Fruit fly (Drosophila melanogaster) whole organism, embryonic: ENCODE measurements around the gene CG43245.

ENCODE experiments used
- Atf-2 ChIP-seq: fragments of 200-800 bp; sonication (Bioruptor generic); optimal IDR thresholded peaks from 2 replicates; lab custom pipeline; 2016; ENCODE audit warnings: missing biosample characterization, missing genetic modification characterization
- Bdp1 ChIP-seq: fragments of 200-800 bp; sonication (Bioruptor generic); optimal IDR thresholded peaks from 3 replicates; lab custom pipeline; 2016; ENCODE audit warnings: missing biosample characterization, missing genetic modification characterization
- Bteb2 ChIP-seq: fragments of 200-800 bp; sonication (Bioruptor generic); optimal IDR thresholded peaks from 2 replicates; lab custom pipeline; 2016; ENCODE audit warnings: missing biosample characterization, missing genetic modification characterization
- CG1024 ChIP-seq: fragments of 200-800 bp; sonication (Bioruptor generic); IDR thresholded peaks from 2 replicates; pipeline ENCODE4 v1.3.6; 2022; ENCODE audit warnings: missing biosample characterization, missing genetic modification characterization
- CG10979 ChIP-seq: fragments of 200-800 bp; sonication (Bioruptor generic); optimal IDR thresholded peaks from 2 replicates; lab custom pipeline; 2018; ENCODE audit warnings: missing biosample characterization, mild to moderate bottlenecking, missing genetic modification characterization, moderate library complexity
- CG11695 ChIP-seq: fragments of 200-800 bp; sonication (Bioruptor generic); IDR thresholded peaks from 3 replicates; pipeline ENCODE4 v1.3.6; 2022; ENCODE audit warnings: missing biosample characterization, missing genetic modification characterization
- CG14965 ChIP-seq: fragments of 200-800 bp; sonication (Bioruptor generic); optimal IDR thresholded peaks from 2 replicates; lab custom pipeline; 2016; ENCODE audit warnings: missing biosample characterization, missing genetic modification characterization, borderline replicate concordance
- CG1603 ChIP-seq: fragments of 200-800 bp; sonication (Bioruptor generic); optimal IDR thresholded peaks from 2 replicates; lab custom pipeline; 2019; ENCODE audit warnings: missing biosample characterization, mild to moderate bottlenecking, missing genetic modification characterization, moderate library complexity
- CG18011 ChIP-seq: fragments of 200-800 bp; sonication (Bioruptor generic); optimal IDR thresholded peaks from 2 replicates; lab custom pipeline; 2017; ENCODE audit warnings: missing biosample characterization, missing genetic modification characterization, mild to moderate bottlenecking, moderate library complexity, missing genotype
- CG18262 ChIP-seq: fragments of 200-800 bp; optimal IDR thresholded peaks from 3 replicates; lab custom pipeline; 2019; ENCODE audit warnings: missing biosample characterization, mild to moderate bottlenecking, missing genetic modification characterization, moderate library complexity
- CG2116 ChIP-seq: fragments of 200-800 bp; sonication (Bioruptor generic); optimal IDR thresholded peaks from 3 replicates; lab custom pipeline; 2018; ENCODE audit warnings: missing biosample characterization, mild to moderate bottlenecking, missing genetic modification characterization
- CG3281 ChIP-seq: fragments of 200-800 bp; sonication (Bioruptor generic); optimal IDR thresholded peaks from 3 replicates; lab custom pipeline; 2017; ENCODE audit warnings: missing biosample characterization, mild to moderate bottlenecking, missing genetic modification characterization
- CG4360 ChIP-seq: fragments of 200-800 bp; sonication (Bioruptor generic); IDR thresholded peaks from 2 replicates; pipeline ENCODE4 v1.3.6; 2022; ENCODE audit warnings: missing biosample characterization, missing genetic modification characterization
- CG6791 ChIP-seq: fragments of 200-800 bp; sonication (Bioruptor generic); IDR thresholded peaks from 3 replicates; pipeline ENCODE4 v1.3.6; 2022; ENCODE audit warnings: missing biosample characterization, missing genetic modification characterization; ENCODE audit not compliant: partially characterized antibody
- CG7556 ChIP-seq: fragments of 200-800 bp; sonication (Bioruptor generic); optimal IDR thresholded peaks from 2 replicates; lab custom pipeline; 2017; ENCODE audit warnings: missing biosample characterization, mild to moderate bottlenecking, missing genetic modification characterization
- CG8089 ChIP-seq: fragments of 200-800 bp; sonication (Bioruptor generic); optimal IDR thresholded peaks from 3 replicates; lab custom pipeline; 2016; ENCODE audit warnings: missing biosample characterization, missing genetic modification characterization
- CG9215 ChIP-seq: fragments of 200-800 bp; sonication (Bioruptor generic); IDR thresholded peaks from 2 replicates; pipeline ENCODE4 v1.3.6; 2022; ENCODE audit warnings: missing biosample characterization, missing genetic modification characterization
- CG9437 ChIP-seq: fragments of 200-800 bp; sonication (Bioruptor generic); optimal IDR thresholded peaks from 2 replicates; lab custom pipeline; 2018; ENCODE audit warnings: missing biosample characterization, mild to moderate bottlenecking, missing genetic modification characterization
- D19B ChIP-seq: fragments of 200-800 bp; sonication (Bioruptor generic); optimal IDR thresholded peaks from 2 replicates; lab custom pipeline; 2017; ENCODE audit warnings: missing biosample characterization, mild to moderate bottlenecking, missing genetic modification characterization
- Dip2 ChIP-seq: fragments of 200-800 bp; sonication (Bioruptor generic); IDR thresholded peaks from 2 replicates; pipeline ENCODE4 v1.3.6; 2022; ENCODE audit warnings: missing biosample characterization, missing genetic modification characterization
- HHEX ChIP-seq: fragments of 200-800 bp; sonication (Bioruptor generic); optimal IDR thresholded peaks from 3 replicates; lab custom pipeline; 2017; ENCODE audit warnings: missing biosample characterization, mild to moderate bottlenecking, missing genetic modification characterization, missing genetic modification reagents
- HLH3B ChIP-seq: fragments of 200-800 bp; sonication (Bioruptor generic); IDR thresholded peaks from 2 replicates; pipeline ENCODE4 v1.3.6; 2022; ENCODE audit warnings: missing biosample characterization, missing genetic modification characterization
- Hmr ChIP-seq: fragments of 200-800 bp; sonication (Bioruptor generic); optimal IDR thresholded peaks from 3 replicates; lab custom pipeline; 2017; ENCODE audit warnings: mild to moderate bottlenecking, missing biosample characterization, missing genetic modification reagents, missing genetic modification characterization
- Hr3 ChIP-seq: fragments of 200-800 bp; sonication (Bioruptor generic); optimal IDR thresholded peaks from 3 replicates; lab custom pipeline; 2016; ENCODE audit warnings: missing biosample characterization, missing genetic modification characterization
- MTF-1 ChIP-seq: fragments of 200-800 bp; sonication (Bioruptor generic); optimal IDR thresholded peaks from 2 replicates; lab custom pipeline; 2018; ENCODE audit warnings: missing biosample characterization, mild to moderate bottlenecking, missing genetic modification characterization, borderline replicate concordance
- Oaz ChIP-seq: fragments of 200-800 bp; sonication (Bioruptor generic); IDR thresholded peaks from 2 replicates; pipeline ENCODE4 v1.3.6; 2022; ENCODE audit warnings: missing biosample characterization, missing genetic modification characterization
- Stat92E ChIP-seq, 3 experiments: fragments of >200 bp in 2 of 3; fragments of 200-800 bp in 1 of 3; sonication (Bioruptor generic) in 1 of 3; optimal IDR thresholded peaks; 2 replicates each; lab custom pipeline; 2017 to 2019; ENCODE audit warnings: missing biosample characterization in 3 of 3, missing genetic modification characterization in 3 of 3, mild to moderate bottlenecking in 1 of 3, moderate library complexity in 1 of 3
- YL-1 ChIP-seq: fragments of 200-800 bp; sonication (Bioruptor generic); optimal IDR thresholded peaks from 3 replicates; lab custom pipeline; 2017; ENCODE audit warnings: missing biosample characterization, mild to moderate bottlenecking, missing genetic modification characterization
- ato ChIP-seq: fragments of 200-800 bp; sonication (Bioruptor generic); IDR thresholded peaks from 2 replicates; pipeline ENCODE4 v1.3.6; 2022; ENCODE audit warnings: missing biosample characterization, missing genetic modification characterization; ENCODE audit not compliant: partially characterized antibody
- dmrt99B ChIP-seq: fragments of 200-800 bp; sonication (Bioruptor generic); optimal IDR thresholded peaks from 2 replicates; lab custom pipeline; 2018; ENCODE audit warnings: missing biosample characterization, mild to moderate bottlenecking, missing genetic modification characterization, moderate library complexity
- fru ChIP-seq: fragments of >200 bp; optimal IDR thresholded peaks from 2 replicates; lab custom pipeline; 2017
- ham ChIP-seq: fragments of 200-800 bp; sonication (Bioruptor generic); IDR thresholded peaks from 2 replicates; pipeline ENCODE4 v1.3.6; 2022; ENCODE audit warnings: missing biosample characterization, missing genetic modification characterization
- hkb ChIP-seq, 2 experiments: fragments of 200-800 bp in 1 of 2; fragments of >200 bp in 1 of 2; sonication (Bioruptor generic) in 1 of 2; IDR thresholded peaks in 1 of 2; optimal IDR thresholded peaks in 1 of 2; 2 replicates each; pipeline versions ENCODE4 v1.3.6 to Lab custom; 2017 to 2022; ENCODE audit warnings: missing biosample characterization in 1 of 2, missing genetic modification characterization in 1 of 2
- hth ChIP-seq: fragments of >200 bp; optimal IDR thresholded peaks from 2 replicates; lab custom pipeline; 2017; ENCODE audit warnings: inconsistent platforms
- knrl ChIP-seq: fragments of 200-800 bp; sonication (Bioruptor generic); IDR thresholded peaks from 3 replicates; pipeline ENCODE4 v1.3.6; 2022; ENCODE audit warnings: missing biosample characterization, missing genetic modification characterization; ENCODE audit not compliant: partially characterized antibody
- lov ChIP-seq, 2 experiments: fragments of 200-800 bp in 1 of 2; fragments of >200 bp in 1 of 2; sonication (Bioruptor generic) in 1 of 2; IDR thresholded peaks in 1 of 2; optimal IDR thresholded peaks in 1 of 2; 2 replicates in 1 of 2; 3 replicates in 1 of 2; pipeline versions ENCODE4 v1.3.6 to Lab custom; 2017 to 2022; ENCODE audit warnings: missing biosample characterization in 1 of 2, missing genetic modification characterization in 1 of 2
- nau ChIP-seq: fragments of 200-800 bp; sonication (Bioruptor generic); optimal IDR thresholded peaks from 3 replicates; lab custom pipeline; 2017; ENCODE audit warnings: missing biosample characterization, mild to moderate bottlenecking, missing genetic modification characterization, missing genetic modification reagents
- pan ChIP-seq, 4 experiments: fragments of >200 bp in 3 of 4; fragments of 200-800 bp in 1 of 4; sonication (Bioruptor generic) in 1 of 4; optimal IDR thresholded peaks in 3 of 4; IDR thresholded peaks in 1 of 4; 2 replicates each; pipeline versions ENCODE4 v1.3.6 to Lab custom; 2017 to 2022; ENCODE audit warnings: missing biosample characterization in 2 of 4, missing genetic modification characterization in 2 of 4, mixed read lengths in 1 of 4
- peb ChIP-seq: fragments of 200-800 bp; sonication (Bioruptor generic); IDR thresholded peaks from 2 replicates; pipeline ENCODE4 v1.3.6; 2022; ENCODE audit warnings: missing biosample characterization, missing genetic modification characterization
- pzg ChIP-seq: fragments of 200-800 bp; sonication (Bioruptor generic); optimal IDR thresholded peaks from 3 replicates; lab custom pipeline; 2018; ENCODE audit warnings: missing biosample characterization, mild to moderate bottlenecking, missing genetic modification characterization, moderate library complexity
- repo ChIP-seq: fragments of 200-800 bp; sonication (Bioruptor generic); optimal IDR thresholded peaks from 2 replicates; lab custom pipeline; 2016; ENCODE audit warnings: missing biosample characterization, missing genetic modification characterization
- ro ChIP-seq: fragments of 200-800 bp; sonication (Bioruptor generic); IDR thresholded peaks from 2 replicates; pipeline ENCODE4 v1.3.6; 2022; ENCODE audit warnings: missing biosample characterization, missing genetic modification characterization
- sima ChIP-seq: fragments of 200-800 bp; sonication (Bioruptor generic); optimal IDR thresholded peaks from 2 replicates; lab custom pipeline; 2016; ENCODE audit warnings: missing biosample characterization, missing genetic modification characterization
- slbo ChIP-seq: fragments of 200-800 bp; sonication (Bioruptor generic); IDR thresholded peaks from 2 replicates; pipeline ENCODE4 v1.3.6; 2022; ENCODE audit warnings: missing biosample characterization, missing genetic modification characterization
- sug ChIP-seq: fragments of 200-800 bp; optimal IDR thresholded peaks from 2 replicates; lab custom pipeline; 2019; ENCODE audit warnings: missing biosample characterization, mild to moderate bottlenecking, missing genetic modification characterization, moderate library complexity
- trh ChIP-seq: fragments of 200-800 bp; sonication (Bioruptor generic); optimal IDR thresholded peaks from 2 replicates; lab custom pipeline; 2016; ENCODE audit warnings: missing biosample characterization, missing genetic modification characterization
- tup ChIP-seq: fragments of 200-800 bp; sonication (Bioruptor generic); optimal IDR thresholded peaks from 2 replicates; lab custom pipeline; 2016; ENCODE audit warnings: missing biosample characterization, mild to moderate bottlenecking, missing genetic modification characterization, moderate library complexity
- wdn ChIP-seq: fragments of 200-800 bp; sonication (Bioruptor generic); IDR thresholded peaks from 2 replicates; pipeline ENCODE4 v1.3.6; 2022; ENCODE audit warnings: missing biosample characterization, missing genetic modification characterization
- wek ChIP-seq: fragments of 200-800 bp; sonication (Bioruptor generic); optimal IDR thresholded peaks from 3 replicates; lab custom pipeline; 2018; ENCODE audit warnings: missing biosample characterization, mild to moderate bottlenecking, missing genetic modification characterization, moderate library complexity

Gene CG43245

DNA sequence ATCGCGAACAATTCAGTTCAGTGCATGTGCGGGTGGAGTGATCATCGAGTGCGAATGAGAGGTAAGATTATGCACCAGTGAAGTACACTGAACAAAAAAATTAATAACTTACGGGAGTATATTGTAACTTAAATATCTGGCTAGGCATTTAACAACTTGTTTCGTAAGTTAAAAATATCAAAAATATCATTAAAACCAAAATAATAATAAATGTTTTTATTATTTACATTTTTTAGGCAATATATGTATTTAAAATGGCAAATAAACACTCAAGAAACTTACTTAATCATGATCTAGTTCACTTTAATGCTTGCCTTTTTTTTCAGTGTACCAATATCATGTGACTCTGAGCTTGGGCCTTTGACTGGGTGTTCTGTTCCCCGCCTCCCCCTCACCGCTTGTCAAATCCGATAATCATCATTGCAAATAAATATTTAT lies 12.9 kb downstream of the CG43245 start (continued):
- TF ChIP-seq Bteb2 (no peak), hth (no peak), CG1024 (GFP tag; lab: Robert Waterston, UW) (no peak), wdn (GFP tag; lab: Robert Waterston, UW) (no peak), CG7556 (GFP tag; lab: Kevin White, UChicago) (peak; percentile 30), CG3281 (no peak), ro (no peak), wek (GFP tag; lab: Kevin White, UChicago) (no peak), lov (optimal IDR thresholded peaks at IDR 0.05; lab: Kevin White, UChicago) (no peak), lov (GFP tag; IDR thresholded peaks at IDR 0.05; lab: Robert Waterston, UW) (no peak), HHEX (GFP tag; lab: Kevin White, UChicago) (peak; percentile 28), sima (no peak), dmrt99B (tag; lab: Kevin White, UChicago) (peak; percentile 63), CG6791 (GFP tag; lab: Robert Waterston, UW) (no peak), CG14965 (GFP tag; lab: Kevin White, UChicago) (no peak), CG18011 (GFP tag; lab: Kevin White, UChicago) (no peak), CG4360 (GFP tag; lab: Robert Waterston, UW) (no peak), repo (GFP tag; lab: Kevin White, UChicago) (no peak), YL-1 (GFP tag; lab: Kevin White, UChicago) (no peak), Bdp1 (GFP tag; lab: Kevin White, UChicago) (no peak), HLH3B (GFP tag; lab: Robert Waterston, UW) (0 out of 2 replicates have a peak, but pooled peaks have one; percentile 6), D19B (no peak), peb (GFP tag; lab: Robert Waterston, UW) (no peak), fru (lab: Kevin White, UChicago) (no peak), ato (no peak), knrl (GFP tag; lab: Robert Waterston, UW) (no peak), CG2116 (GFP tag; lab: Kevin White, UChicago) (no peak), tup (GFP tag; lab: Kevin White, UChicago) (no peak), hkb (optimal IDR thresholded peaks at IDR 0.05; lab: Kevin White, UChicago) (no peak), hkb (GFP tag; IDR thresholded peaks at IDR 0.05; lab: Robert Waterston, UW) (peak; percentile 52; the same call in 1 of the 2 replicates), CG8089 (GFP tag; lab: Kevin White, UChicago) (no peak), sug (no peak), MTF-1 (GFP tag; lab: Kevin White, UChicago) (no peak), Atf-2 (GFP tag; lab: Kevin White, UChicago) (no peak), CG1603 (no peak), CG10979 (tag; lab: Kevin White, UChicago) (peak; percentile 71), pzg (no peak), ham (no peak), pan (optimal IDR thresholded peaks at IDR 0.05; lab: Kevin White, UChicago) (no peak), pan (GFP tag; optimal IDR thresholded peaks at IDR 0.05 in 1 of 2, IDR thresholded peaks at IDR 0.05 in 1 of 2) (peak in 1 of 2 experiments; percentile 58), CG18262 (tag; lab: Kevin White, UChicago) (peak; percentile 46), Oaz (GFP tag; lab: Robert Waterston, UW) (no peak), Hmr (GFP tag; lab: Kevin White, UChicago) (peak; percentile 11), Hr3 (peak; percentile 40), trh (GFP tag; lab: Kevin White, UChicago) (no peak), CG9437 (GFP tag; lab: Kevin White, UChicago) (peak; percentile 38), nau (GFP tag; lab: Kevin White, UChicago) (no peak), slbo (GFP tag; lab: Robert Waterston, UW) (peak; percentile 9; the same call in 1 of the 2 replicates), CG11695 (GFP tag; lab: Robert Waterston, UW) (0 out of 3 replicates have a peak, but pooled peaks have one; percentile 6), Stat92E (GFP tag; optimal IDR thresholded peaks at IDR 0.05; lab: Kevin White, UChicago) (no peak), CG9215 (no peak), Dip2 (no peak)
